Fruit fly (Drosophila melanogaster) whole organism, embryonic: ENCODE results near the gene CG34295.

Source experiments
- Asciz ChIP-seq: fragments of 200-800 bp; sonication (Bioruptor generic); optimal IDR thresholded peaks from 2 replicates; lab custom pipeline; 2017; ENCODE audit warnings: missing biosample characterization, mild to moderate bottlenecking, missing genetic modification characterization, missing genetic modification reagents
- CG10209 ChIP-seq: fragments of 200-800 bp; sonication (Bioruptor generic); optimal IDR thresholded peaks from 3 replicates; lab custom pipeline; 2017; ENCODE audit warnings: missing biosample characterization, mild to moderate bottlenecking, missing genetic modification characterization, missing genetic modification reagents
- CG10274 ChIP-seq: fragments of 200-800 bp; sonication (Bioruptor generic); optimal IDR thresholded peaks from 3 replicates; lab custom pipeline; 2017; ENCODE audit warnings: missing biosample characterization, mild to moderate bottlenecking, missing genetic modification characterization
- CG10366 ChIP-seq: fragments of 200-800 bp; sonication (Bioruptor generic); IDR thresholded peaks from 2 replicates; pipeline ENCODE4 v1.3.6; 2022; ENCODE audit warnings: missing biosample characterization, missing genetic modification characterization
- CG10543 ChIP-seq: fragments of 200-800 bp; sonication (Bioruptor generic); optimal IDR thresholded peaks from 3 replicates; lab custom pipeline; 2017; ENCODE audit warnings: missing biosample characterization, mild to moderate bottlenecking, missing genetic modification characterization, moderate library complexity
- CG11456 ChIP-seq: fragments of 200-800 bp; sonication (Bioruptor generic); IDR thresholded peaks from 3 replicates; pipeline ENCODE4 v1.3.6; 2022; ENCODE audit warnings: missing biosample characterization, missing genetic modification characterization
- CG11723 ChIP-seq: fragments of 200-800 bp; sonication (Bioruptor generic); optimal IDR thresholded peaks from 2 replicates; lab custom pipeline; 2017; ENCODE audit warnings: missing biosample characterization, mild to moderate bottlenecking, missing genetic modification characterization
- CG12659 ChIP-seq: fragments of 200-800 bp; sonication (Bioruptor generic); optimal IDR thresholded peaks from 3 replicates; lab custom pipeline; 2017; ENCODE audit warnings: mild to moderate bottlenecking, missing biosample characterization, missing genetic modification reagents, missing genetic modification characterization
- CG13296 ChIP-seq: fragments of 200-800 bp; sonication (Bioruptor generic); optimal IDR thresholded peaks from 3 replicates; lab custom pipeline; 2018; ENCODE audit warnings: missing biosample characterization, mild to moderate bottlenecking, missing genetic modification characterization
- CG13424 ChIP-seq: fragments of 200-800 bp; sonication (Bioruptor generic); optimal IDR thresholded peaks from 2 replicates; lab custom pipeline; 2019; ENCODE audit warnings: missing biosample characterization, mild to moderate bottlenecking, missing genetic modification characterization, moderate library complexity
- CG1647 ChIP-seq: fragments of 200-800 bp; sonication (Bioruptor generic); optimal IDR thresholded peaks from 3 replicates; lab custom pipeline; 2016; ENCODE audit warnings: missing biosample characterization, missing genetic modification characterization
- CG17361 ChIP-seq: fragments of 200-800 bp; sonication (Bioruptor generic); IDR thresholded peaks from 3 replicates; pipeline ENCODE4 v1.3.6; 2022; ENCODE audit warnings: missing biosample characterization, missing genetic modification characterization
- CG17568 ChIP-seq: fragments of 200-800 bp; sonication (Bioruptor generic); optimal IDR thresholded peaks from 2 replicates; lab custom pipeline; 2018; ENCODE audit warnings: missing biosample characterization, mild to moderate bottlenecking, missing genetic modification characterization, moderate library complexity
- CG17612 ChIP-seq: fragments of 200-800 bp; sonication (Bioruptor generic); IDR thresholded peaks from 2 replicates; pipeline ENCODE4 v1.3.6; 2022; ENCODE audit warnings: missing biosample characterization, missing genetic modification characterization
- CG4282 ChIP-seq: fragments of 200-800 bp; sonication (Bioruptor generic); optimal IDR thresholded peaks from 2 replicates; lab custom pipeline; 2016; ENCODE audit warnings: missing biosample characterization, missing genetic modification characterization
- CG4360 ChIP-seq: fragments of 200-800 bp; sonication (Bioruptor generic); IDR thresholded peaks from 2 replicates; pipeline ENCODE4 v1.3.6; 2022; ENCODE audit warnings: missing biosample characterization, missing genetic modification characterization
- CG4707 ChIP-seq: fragments of 200-800 bp; sonication (Bioruptor generic); optimal IDR thresholded peaks from 2 replicates; lab custom pipeline; 2018; ENCODE audit warnings: missing biosample characterization, mild to moderate bottlenecking, missing genetic modification characterization, moderate library complexity
- CG4820 ChIP-seq: fragments of 200-800 bp; sonication (Bioruptor generic); optimal IDR thresholded peaks from 3 replicates; lab custom pipeline; 2016; ENCODE audit warnings: missing biosample characterization, missing genetic modification characterization
- CG6254 ChIP-seq: fragments of 200-800 bp; sonication (Bioruptor generic); optimal IDR thresholded peaks from 3 replicates; lab custom pipeline; 2017; ENCODE audit warnings: mild to moderate bottlenecking, missing biosample characterization, missing genetic modification reagents, missing genetic modification characterization
- CG6272 ChIP-seq: fragments of 200-800 bp; sonication (Bioruptor generic); IDR thresholded peaks from 2 replicates; pipeline ENCODE4 v1.3.6; 2022; ENCODE audit warnings: missing biosample characterization, missing genetic modification characterization
- CG6765 ChIP-seq: fragments of 200-800 bp; sonication (Bioruptor generic); optimal IDR thresholded peaks from 3 replicates; lab custom pipeline; 2017; ENCODE audit warnings: missing biosample characterization, mild to moderate bottlenecking, missing genetic modification characterization
- CG7357 ChIP-seq: fragments of 200-800 bp; sonication (Bioruptor generic); IDR thresholded peaks from 3 replicates; pipeline ENCODE4 v1.3.6; 2022; ENCODE audit warnings: missing biosample characterization, missing genetic modification characterization
- CG8765 ChIP-seq: fragments of 200-800 bp; sonication (Bioruptor generic); IDR thresholded peaks from 2 replicates; pipeline ENCODE4 v1.3.6; 2022; ENCODE audit warnings: missing biosample characterization, missing genetic modification characterization
- CG9437 ChIP-seq: fragments of 200-800 bp; sonication (Bioruptor generic); optimal IDR thresholded peaks from 2 replicates; lab custom pipeline; 2018; ENCODE audit warnings: missing biosample characterization, mild to moderate bottlenecking, missing genetic modification characterization
- CG9932 ChIP-seq: fragments of 200-800 bp; sonication (Bioruptor generic); IDR thresholded peaks from 2 replicates; pipeline ENCODE4 v1.3.6; 2022; ENCODE audit warnings: missing biosample characterization, missing genetic modification characterization
- Doc2 ChIP-seq: fragments of 200-800 bp; sonication (Bioruptor generic); IDR thresholded peaks from 2 replicates; pipeline ENCODE4 v1.3.6; 2022; ENCODE audit warnings: missing biosample characterization, missing genetic modification characterization
- H2.0 ChIP-seq: fragments of 200-800 bp; sonication (Bioruptor generic); IDR thresholded peaks from 2 replicates; pipeline ENCODE4 v1.3.6; 2022; ENCODE audit warnings: missing biosample characterization, missing genetic modification characterization
- HLH3B ChIP-seq: fragments of 200-800 bp; sonication (Bioruptor generic); IDR thresholded peaks from 2 replicates; pipeline ENCODE4 v1.3.6; 2022; ENCODE audit warnings: missing biosample characterization, missing genetic modification characterization
- MESR4 ChIP-seq: fragments of 200-800 bp; sonication (Bioruptor generic); optimal IDR thresholded peaks from 2 replicates; lab custom pipeline; 2018; ENCODE audit warnings: missing biosample characterization, mild to moderate bottlenecking, missing genetic modification characterization, moderate library complexity
- Mes4 ChIP-seq: fragments of 200-800 bp; sonication (Bioruptor generic); optimal IDR thresholded peaks from 2 replicates; lab custom pipeline; 2016; ENCODE audit warnings: missing biosample characterization, missing genetic modification characterization
- Myb ChIP-seq: fragments of 200-800 bp; sonication (Bioruptor generic); optimal IDR thresholded peaks from 2 replicates; lab custom pipeline; 2016; ENCODE audit warnings: missing biosample characterization, missing genetic modification characterization
- Ptx1 ChIP-seq: fragments of 200-800 bp; sonication (Bioruptor generic); IDR thresholded peaks from 2 replicates; pipeline ENCODE4 v1.3.6; 2022; ENCODE audit warnings: missing biosample characterization, missing genetic modification characterization
- Sry-δ ChIP-seq: fragments of 200-800 bp; sonication (Bioruptor generic); optimal IDR thresholded peaks from 2 replicates; lab custom pipeline; 2016; ENCODE audit warnings: missing biosample characterization, missing genetic modification characterization
- Ssrp ChIP-seq: fragments of 200-800 bp; sonication (Bioruptor generic); optimal IDR thresholded peaks from 2 replicates; lab custom pipeline; 2018; ENCODE audit warnings: missing biosample characterization, mild to moderate bottlenecking, missing genetic modification characterization, moderate library complexity
- Tbp ChIP-seq: fragments of >200 bp; optimal IDR thresholded peaks from 2 replicates; lab custom pipeline; 2018; ENCODE audit warnings: missing biosample characterization, missing genetic modification characterization
- Trl ChIP-seq, 3 experiments: fragments of >200 bp in 2 of 3; fragments of 200-800 bp in 1 of 3; sonication (Bioruptor generic) in 1 of 3; optimal IDR thresholded peaks; 2 replicates in 1 of 3; 3 replicates in 2 of 3; lab custom pipeline; 2016 to 2017; ENCODE audit warnings: missing biosample characterization in 1 of 3, missing genetic modification characterization in 1 of 3
- Xbp1 ChIP-seq: fragments of 200-800 bp; sonication (Bioruptor generic); optimal IDR thresholded peaks from 3 replicates; lab custom pipeline; 2016; ENCODE audit warnings: missing biosample characterization, mild to moderate bottlenecking, missing genetic modification characterization
- aop ChIP-seq: fragments of 200-800 bp; sonication (Bioruptor generic); IDR thresholded peaks from 2 replicates; pipeline ENCODE4 v1.3.6; 2022; ENCODE audit warnings: missing biosample characterization, missing genetic modification characterization
- bowl ChIP-seq: fragments of 200-800 bp; sonication (Bioruptor generic); IDR thresholded peaks from 2 replicates; pipeline ENCODE4 v1.3.6; 2022; ENCODE audit warnings: missing biosample characterization, missing genetic modification characterization
- crol ChIP-seq: fragments of 200-800 bp; sonication (Bioruptor generic); IDR thresholded peaks from 2 replicates; pipeline ENCODE4 v1.3.6; 2022; ENCODE audit warnings: missing biosample characterization, missing genetic modification characterization
- crp ChIP-seq, 2 experiments: fragments of 200-800 bp; sonication (Bioruptor generic); optimal IDR thresholded peaks; 2 replicates in 1 of 2; 3 replicates in 1 of 2; lab custom pipeline; 2017; ENCODE audit warnings: missing biosample characterization in 2 of 2, missing genetic modification characterization in 2 of 2, mild to moderate bottlenecking in 1 of 2, moderate library complexity in 1 of 2
- danr ChIP-seq: fragments of 200-800 bp; sonication (Bioruptor generic); IDR thresholded peaks from 2 replicates; pipeline ENCODE4 v1.3.6; 2022; ENCODE audit warnings: missing biosample characterization, missing genetic modification characterization
- gfzf ChIP-seq: fragments of 200-800 bp; sonication (Bioruptor generic); optimal IDR thresholded peaks from 2 replicates; lab custom pipeline; 2016; ENCODE audit warnings: missing biosample characterization, mild to moderate bottlenecking, missing genetic modification characterization, moderate library complexity
- hth ChIP-seq: fragments of >200 bp; optimal IDR thresholded peaks from 2 replicates; lab custom pipeline; 2017; ENCODE audit warnings: inconsistent platforms
- lmd ChIP-seq: fragments of 200-800 bp; sonication (Bioruptor generic); IDR thresholded peaks from 2 replicates; pipeline ENCODE4 v1.3.6; 2022; ENCODE audit warnings: missing biosample characterization, missing genetic modification characterization
- stwl ChIP-seq: fragments of 200-800 bp; sonication (Bioruptor generic); optimal IDR thresholded peaks from 3 replicates; lab custom pipeline; 2018; ENCODE audit warnings: missing biosample characterization, mild to moderate bottlenecking, missing genetic modification characterization, moderate library complexity
- sug ChIP-seq: fragments of 200-800 bp; optimal IDR thresholded peaks from 2 replicates; lab custom pipeline; 2019; ENCODE audit warnings: missing biosample characterization, mild to moderate bottlenecking, missing genetic modification characterization, moderate library complexity
- trem ChIP-seq: fragments of 200-800 bp; optimal IDR thresholded peaks from 3 replicates; lab custom pipeline; 2019; ENCODE audit warnings: missing biosample characterization, mild to moderate bottlenecking, missing genetic modification characterization, moderate library complexity

Gene CG34295

DNA sequence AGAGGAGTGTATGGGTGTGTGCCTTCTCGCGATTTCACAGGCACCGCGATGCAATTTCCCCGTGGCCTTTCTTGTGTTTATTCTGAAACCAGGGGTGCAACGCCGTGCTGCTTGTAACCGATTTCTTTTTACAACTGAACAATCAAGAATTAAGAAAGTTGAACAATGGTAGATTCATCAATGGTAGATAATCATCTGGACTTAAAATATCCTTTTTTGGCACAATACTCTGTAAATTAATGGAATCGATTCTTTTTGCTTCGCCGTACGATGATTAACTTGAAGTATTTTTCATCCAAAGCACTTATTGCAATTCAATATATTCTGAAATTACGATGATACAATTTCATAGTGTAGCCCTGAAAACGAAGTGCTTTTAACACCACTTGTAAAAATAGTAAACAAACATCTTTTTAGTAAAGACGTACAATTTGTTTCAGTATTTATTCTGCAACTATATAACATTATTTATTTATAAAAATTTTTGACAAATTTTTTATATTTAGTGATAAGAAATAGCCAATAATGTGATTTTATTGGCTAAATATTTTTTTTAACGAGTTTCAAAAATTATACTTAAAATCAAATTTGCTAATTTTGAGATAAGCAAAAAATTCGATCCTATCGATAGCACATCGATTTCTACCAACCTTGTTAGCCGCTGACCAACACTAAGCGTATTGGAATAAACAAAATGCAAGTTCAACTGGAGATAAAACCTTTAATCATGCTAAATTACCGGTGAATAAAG lies 30.3 kb downstream of the CG34295 start, which contains the start of the genes CG1523 and CG1647 (continued):
- TF ChIP-seq CG13424 (tag; lab: Kevin White, UChicago) (peak; percentile 82), bowl (GFP tag; lab: Robert Waterston, UW) (no peak), H2.0 (GFP tag; lab: Robert Waterston, UW) (no peak), CG4820 (GFP tag; lab: Kevin White, UChicago) (peak; percentile 54), CG17568 (GFP tag; lab: Kevin White, UChicago) (no peak), Doc2 (no peak), CG7357 (peak; percentile 47; the same call in 2 of the 3 replicates), CG6254 (GFP tag; lab: Kevin White, UChicago) (peak; percentile 51), trem (peak; percentile 11), CG17612 (no peak), hth (lab: Kevin White, UChicago) (no peak), CG10543 (GFP tag; lab: Kevin White, UChicago) (peak; percentile 74), Sry-δ (GFP tag; lab: Kevin White, UChicago) (peak; percentile 41), CG9437 (GFP tag; lab: Kevin White, UChicago) (peak; percentile 71), CG11723 (GFP tag; lab: Kevin White, UChicago) (no peak), Myb (peak; percentile 38), CG10366 (GFP tag; lab: Robert Waterston, UW) (peak; percentile 51; the same call in 1 of the 2 replicates), MESR4 (GFP tag; lab: Kevin White, UChicago) (peak; percentile 22), CG9932 (GFP tag; lab: Robert Waterston, UW) (peak; percentile 57), lmd (peak; percentile 62), CG13296 (GFP tag; lab: Kevin White, UChicago) (no peak), Tbp (GFP tag; lab: Kevin White, UChicago) (no peak), Ssrp (peak; percentile 61), CG1647 (GFP tag; lab: Kevin White, UChicago) (peak; percentile 57), CG4707 (GFP tag; lab: Kevin White, UChicago) (peak; percentile 42), aop (GFP tag; lab: Robert Waterston, UW) (no peak), CG4282 (GFP tag; lab: Kevin White, UChicago) (no peak), Trl (optimal IDR thresholded peaks at IDR 0.05; lab: Kevin White, UChicago) (no peak), Trl (GFP tag; optimal IDR thresholded peaks at IDR 0.05; lab: Kevin White, UChicago) (peak; percentile 60), crol (GFP tag; lab: Robert Waterston, UW) (no peak), sug (peak; percentile 64), Xbp1 (peak; percentile 68), HLH3B (GFP tag; lab: Robert Waterston, UW) (0 out of 2 replicates have a peak, but pooled peaks have one; percentile 30), Mes4 (peak; percentile 33), CG6765 (no peak), CG11456 (GFP tag; lab: Robert Waterston, UW) (0 out of 3 replicates have a peak, but pooled peaks have one; percentile 29), CG12659 (peak; percentile 67), stwl (tag; lab: Kevin White, UChicago) (peak; percentile 66), crp (GFP tag; optimal IDR thresholded peaks at IDR 0.05; lab: Kevin White, UChicago) (no peak), gfzf (GFP tag; lab: Kevin White, UChicago) (peak; percentile 8), CG10209 (GFP tag; lab: Kevin White, UChicago) (peak; percentile 36), Ptx1 (GFP tag; lab: Robert Waterston, UW) (peak; percentile 60), CG8765 (GFP tag; lab: Robert Waterston, UW) (peak; percentile 31; the same call in 1 of the 2 replicates), CG17361 (peak; percentile 85), CG4360 (GFP tag; lab: Robert Waterston, UW) (no peak), CG10274 (GFP tag; lab: Kevin White, UChicago) (peak; percentile 9), danr (GFP tag; lab: Robert Waterston, UW) (peak; percentile 26; the same call in 1 of the 2 replicates), CG6272 (0 out of 2 replicates have a peak, but pooled peaks have one; percentile 31), Asciz (GFP tag; lab: Kevin White, UChicago) (no peak)
